Worm (Caenorhabditis elegans) whole organism, L2 larva: ENCODE measurements around the gene Y49F6B.2.
"Not testable (repeated sequence)": the region's sequence is repeated elsewhere in the genome, so short reads cannot be mapped to it uniquely, and the experiment has no call there.

Experiments used
- F13H6.1 ChIP-seq: sonication (generic microtip); optimal IDR thresholded peaks from 2 replicates; lab custom pipeline; 2016; ENCODE audit warnings: missing genetic modification characterization, missing compliant biosample characterization
- R02D3.7 ChIP-seq: fragments of 150-350 bp; optimal IDR thresholded peaks from 2 replicates; lab custom pipeline; 2014; ENCODE audit warnings: missing biosample characterization, missing genetic modification characterization
- Y55F3AM.14 ChIP-seq: fragments of 200-800 bp; sonication (Bioruptor generic); optimal IDR thresholded peaks from 2 replicates; lab custom pipeline; 2018; ENCODE audit warnings: mild to moderate bottlenecking, missing genetic modification characterization, missing compliant biosample characterization
- aly-2 ChIP-seq: fragments of 150-350 bp; optimal IDR thresholded peaks from 2 replicates; lab custom pipeline; 2014; ENCODE audit warnings: missing biosample characterization, missing genetic modification characterization
- ama-1 ChIP-seq: fragments of 150-350 bp; optimal IDR thresholded peaks from 2 replicates; lab custom pipeline; 2018; ENCODE audit warnings: inconsistent platforms
- blmp-1 ChIP-seq: sonication (generic microtip); optimal IDR thresholded peaks from 2 replicates; lab custom pipeline; 2017; ENCODE audit warnings: missing genetic modification characterization, mild to moderate bottlenecking, missing compliant biosample characterization, antibody characterized with exemption, moderate library complexity; ENCODE audit not compliant: insufficient read depth
- ceh-16 ChIP-seq: fragments of 150-350 bp; optimal IDR thresholded peaks from 2 replicates; lab custom pipeline; 2014; ENCODE audit warnings: missing biosample characterization, missing genetic modification characterization
- ceh-82 ChIP-seq: fragments of 150-350 bp; optimal IDR thresholded peaks from 2 replicates; lab custom pipeline; 2014; ENCODE audit warnings: missing biosample characterization, missing genetic modification characterization
- crh-2 ChIP-seq: sonication (generic microtip); optimal IDR thresholded peaks from 2 replicates; lab custom pipeline; 2017; ENCODE audit warnings: missing biosample characterization, missing genetic modification characterization
- dmd-4 ChIP-seq: sonication (generic microtip); optimal IDR thresholded peaks from 2 replicates; lab custom pipeline; 2017; ENCODE audit warnings: missing biosample characterization, missing genetic modification characterization
- elt-1 ChIP-seq: fragments of 150-350 bp; optimal IDR thresholded peaks from 2 replicates; lab custom pipeline; 2014; ENCODE audit warnings: missing biosample characterization, missing genetic modification characterization
- elt-3 ChIP-seq: sonication (generic microtip); optimal IDR thresholded peaks from 2 replicates; lab custom pipeline; 2017; ENCODE audit warnings: missing biosample characterization, missing genetic modification characterization
- fos-1 ChIP-seq: fragments of 150-350 bp; optimal IDR thresholded peaks from 2 replicates; lab custom pipeline; 2014; ENCODE audit warnings: missing biosample characterization, missing genetic modification characterization
- gmeb-1 ChIP-seq: fragments of 150-350 bp; optimal IDR thresholded peaks from 2 replicates; lab custom pipeline; 2014; ENCODE audit warnings: missing biosample characterization, missing genetic modification characterization
- lin-11 ChIP-seq: fragments of 150-350 bp; sonication (generic microtip); optimal IDR thresholded peaks from 2 replicates; lab custom pipeline; 2014; ENCODE audit warnings: missing biosample characterization, missing genetic modification characterization, inconsistent platforms, mixed read lengths
- lin-13 ChIP-seq: fragments of 150-350 bp; optimal IDR thresholded peaks from 2 replicates; lab custom pipeline; 2014; ENCODE audit warnings: missing biosample characterization, missing genetic modification reagents, missing genetic modification characterization
- mab-5 ChIP-seq: fragments of 150-350 bp; optimal IDR thresholded peaks from 2 replicates; lab custom pipeline; 2014; ENCODE audit warnings: missing biosample characterization, missing genetic modification characterization
- mdl-1 ChIP-seq, 2 experiments: fragments of 150-350 bp in 1 of 2; sonication (generic microtip) in 1 of 2; optimal IDR thresholded peaks; 2 replicates each; lab custom pipeline; 2017; ENCODE audit warnings: missing biosample characterization in 2 of 2, missing genetic modification characterization in 2 of 2
- nhr-10 ChIP-seq: sonication (generic microtip); optimal IDR thresholded peaks from 2 replicates; lab custom pipeline; 2017; ENCODE audit warnings: missing biosample characterization, missing genetic modification characterization
- nhr-11 ChIP-seq: fragments of 150-350 bp; optimal IDR thresholded peaks from 2 replicates; lab custom pipeline; 2014; ENCODE audit warnings: missing biosample characterization, missing genetic modification characterization
- nhr-129 ChIP-seq: fragments of 150-350 bp; optimal IDR thresholded peaks from 2 replicates; lab custom pipeline; 2014; ENCODE audit warnings: missing biosample characterization, missing genetic modification characterization
- nhr-21 ChIP-seq: fragments of 150-350 bp; optimal IDR thresholded peaks from 2 replicates; lab custom pipeline; 2014; ENCODE audit warnings: missing biosample characterization, missing genetic modification characterization
- nhr-23 ChIP-seq: fragments of 150-350 bp; optimal IDR thresholded peaks from 2 replicates; lab custom pipeline; 2014; ENCODE audit warnings: missing biosample characterization, missing genetic modification reagents, missing genetic modification characterization
- nhr-237 ChIP-seq: fragments of 150-350 bp; optimal IDR thresholded peaks from 2 replicates; lab custom pipeline; 2014; ENCODE audit warnings: missing biosample characterization, missing genetic modification characterization
- nhr-25 ChIP-seq: fragments of 150-350 bp; sonication (generic microtip); optimal IDR thresholded peaks from 3 replicates; lab custom pipeline; 2014; ENCODE audit warnings: missing biosample characterization, missing genetic modification characterization
- nhr-6 ChIP-seq: fragments of 150-350 bp; optimal IDR thresholded peaks from 2 replicates; lab custom pipeline; 2014; ENCODE audit warnings: missing biosample characterization, missing genetic modification characterization
- peb-1 ChIP-seq: fragments of 150-350 bp; optimal IDR thresholded peaks from 2 replicates; lab custom pipeline; 2014; ENCODE audit warnings: missing biosample characterization, missing genetic modification characterization
- sem-4 ChIP-seq: fragments of 150-350 bp; optimal IDR thresholded peaks from 2 replicates; lab custom pipeline; 2014; ENCODE audit warnings: missing biosample characterization, missing genetic modification reagents, missing genetic modification characterization
- skn-1 ChIP-seq: sonication (generic microtip); optimal IDR thresholded peaks from 2 replicates; lab custom pipeline; 2017; ENCODE audit warnings: missing biosample characterization, missing genetic modification characterization
- sma-3 ChIP-seq: sonication (generic microtip); optimal IDR thresholded peaks from 2 replicates; lab custom pipeline; 2016; ENCODE audit warnings: missing genetic modification reagents, missing genetic modification characterization, missing compliant biosample characterization
- sma-9 ChIP-seq, 2 experiments: fragments of 150-350 bp in 1 of 2; sonication (generic microtip) in 1 of 2; optimal IDR thresholded peaks; 2 replicates each; lab custom pipeline; 2014 to 2016; ENCODE audit warnings: missing genetic modification characterization in 2 of 2, mild to moderate bottlenecking in 1 of 2, missing biosample characterization in 1 of 2, missing compliant biosample characterization in 1 of 2, missing genetic modification reagents in 1 of 2, moderate library complexity in 1 of 2
- unc-62 ChIP-seq: fragments of 150-350 bp; optimal IDR thresholded peaks from 2 replicates; lab custom pipeline; 2014; ENCODE audit warnings: missing biosample characterization, missing genetic modification reagents, missing genetic modification characterization
- ztf-11 ChIP-seq: sonication (generic microtip); optimal IDR thresholded peaks from 2 replicates; lab custom pipeline; 2017; ENCODE audit warnings: missing biosample characterization, missing genetic modification characterization
- ztf-4 ChIP-seq: fragments of 150-350 bp; optimal IDR thresholded peaks from 2 replicates; lab custom pipeline; 2014; ENCODE audit warnings: missing biosample characterization, missing genetic modification characterization

Gene Y49F6B.2

DNA sequence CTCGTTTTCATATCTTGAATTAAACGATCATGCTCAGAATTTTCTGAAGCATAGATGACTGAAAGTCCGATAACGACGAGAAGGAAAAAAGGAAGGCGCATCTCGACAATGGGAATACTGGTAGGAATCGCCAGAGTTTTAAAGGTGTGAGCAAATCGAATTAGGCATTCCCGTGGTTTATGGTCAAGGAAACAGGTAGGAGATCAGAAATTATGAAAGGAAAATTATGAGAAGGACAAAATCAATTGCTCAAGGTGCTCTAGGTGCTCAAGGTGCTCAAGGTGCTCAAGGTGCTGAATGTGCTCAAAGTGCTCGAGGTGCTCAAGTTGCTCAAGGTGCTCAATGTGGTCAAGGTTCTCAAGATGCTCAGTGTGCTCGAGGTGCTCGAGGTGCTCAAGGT is 38.2 kb upstream of the Y49F6B.2 start, which contains the start of gene C16C8.10:
Gene C16C8.10 (minus strand): TSS at position 101 of the 400 bp plus-strand sequence.
- TF ChIP-seq sma-3 (GFP tag; lab: Kevin White, UChicago); aly-2 (tag; lab: Kevin White, UChicago); sma-9 (GFP tag; optimal IDR thresholded peaks at IDR 0.05; lab: Kevin White, UChicago); sma-9 (tag; optimal IDR thresholded peaks at IDR 0.05; lab: Kevin White, UChicago): not testable (repeated sequence)

DNA sequence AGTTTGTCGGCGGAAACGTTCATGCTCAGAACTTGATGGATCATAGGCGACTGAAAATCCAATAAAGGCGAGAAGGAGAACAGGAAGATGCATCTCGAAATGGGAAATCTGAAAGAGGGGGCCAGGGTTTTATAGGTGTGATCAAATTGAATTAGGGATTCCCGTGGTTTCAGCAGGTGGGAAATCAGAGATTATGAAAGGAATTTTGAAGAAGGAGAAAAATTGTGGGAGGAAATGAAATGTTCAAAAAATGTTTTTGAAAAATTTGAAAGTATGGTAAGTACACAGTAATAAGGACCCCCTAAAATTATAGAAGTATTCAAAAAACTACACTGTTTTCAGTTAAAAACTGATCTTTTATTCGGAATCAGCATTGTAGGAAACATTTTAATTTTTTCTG is 32.2 kb upstream of the Y49F6B.2 start, which contains the start of gene Y49F6B.20:
Gene Y49F6B.20 (minus strand): TSS at position 101 of the 400 bp plus-strand sequence.
- TF ChIP-seq mdl-1 (tag; optimal IDR thresholded peaks at IDR 0.05; lab: Kevin White, UChicago) (no peak), nhr-11 (tag; lab: Kevin White, UChicago) (no peak), ceh-82 (no peak), nhr-129 (tag; lab: Kevin White, UChicago) (no peak), sma-3 (GFP tag; lab: Kevin White, UChicago) (no peak), nhr-25 (tag; lab: Kevin White, UChicago) (no peak)
- TF ChIP-seq, all 48 proteins: peak for 0

- TF ChIP-seq dmd-4 (no peak), mab-5 (tag; lab: Kevin White, UChicago) (no peak), fos-1 (tag; lab: Kevin White, UChicago) (no peak)
Measured at ce11 chrII:3471603-3472002, 31.2 kb upstream of the Y49F6B.2 start, which contains the start of gene Y49F6B.13. Y49F6B.13 (minus strand) TSS chrII:3471703.

ce11 chrII:3472316-3472715 is 30.5 kb upstream of the Y49F6B.2 start, which contains the start of gene Y49F6B.12:
Y49F6B.12 (minus strand) TSS chrII:3472416.
- TF ChIP-seq nhr-10 (no peak), ceh-82 (no peak), dmd-4 (no peak), ceh-16 (tag; lab: Kevin White, UChicago) (no peak), gmeb-1 (no peak), unc-62 (GFP tag; lab: Kevin White, UChicago) (no peak), blmp-1 (tag; lab: Kevin White, UChicago) (no peak), ztf-11 (no peak), elt-1 (tag; lab: Kevin White, UChicago) (no peak), ztf-4 (tag; lab: Kevin White, UChicago) (no peak), F13H6.1 (tag; lab: Kevin White, UChicago) (no peak), elt-3 (no peak), peb-1 (tag; lab: Kevin White, UChicago) (no peak), aly-2 (tag; lab: Kevin White, UChicago) (no peak), lin-11 (tag; lab: Kevin White, UChicago) (no peak), sem-4 (tag; lab: Kevin White, UChicago) (no peak), nhr-237 (tag; lab: Kevin White, UChicago) (no peak), lin-13 (GFP tag; lab: Kevin White, UChicago) (no peak), R02D3.7 (tag; lab: Kevin White, UChicago) (no peak)

DNA sequence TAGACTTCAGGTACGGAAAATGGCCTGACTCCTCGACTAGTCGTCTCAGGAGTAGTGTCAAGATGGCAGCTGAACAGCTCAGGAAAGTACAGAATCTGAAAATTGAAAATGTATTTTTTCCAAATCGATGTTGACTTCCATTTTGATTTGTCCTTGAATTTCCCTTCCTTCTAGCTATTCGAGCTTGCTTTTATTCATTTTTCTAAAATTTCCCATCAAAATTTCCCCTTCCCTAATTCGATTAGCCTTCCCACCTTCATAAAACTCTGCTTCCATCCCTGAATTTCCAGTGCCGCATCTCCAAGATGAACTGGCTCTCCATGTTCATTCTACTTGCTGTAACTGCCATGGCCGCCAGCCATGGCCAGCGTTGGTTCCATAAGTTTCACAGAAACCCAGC is 30.0 kb upstream of the Y49F6B.2 start, which contains the start of gene Y49F6B.6:
Gene Y49F6B.6 (plus strand): TSS at position 301 of the 400 bp plus-strand sequence.
- TF ChIP-seq nhr-23 (tag; lab: Kevin White, UChicago) (no peak), skn-1 (tag; lab: Kevin White, UChicago) (no peak), nhr-21 (no peak), sma-3 (GFP tag; lab: Kevin White, UChicago) (no peak), nhr-6 (tag; lab: Kevin White, UChicago) (no peak), aly-2 (tag; lab: Kevin White, UChicago) (no peak), peb-1 (tag; lab: Kevin White, UChicago) (no peak)

DNA sequence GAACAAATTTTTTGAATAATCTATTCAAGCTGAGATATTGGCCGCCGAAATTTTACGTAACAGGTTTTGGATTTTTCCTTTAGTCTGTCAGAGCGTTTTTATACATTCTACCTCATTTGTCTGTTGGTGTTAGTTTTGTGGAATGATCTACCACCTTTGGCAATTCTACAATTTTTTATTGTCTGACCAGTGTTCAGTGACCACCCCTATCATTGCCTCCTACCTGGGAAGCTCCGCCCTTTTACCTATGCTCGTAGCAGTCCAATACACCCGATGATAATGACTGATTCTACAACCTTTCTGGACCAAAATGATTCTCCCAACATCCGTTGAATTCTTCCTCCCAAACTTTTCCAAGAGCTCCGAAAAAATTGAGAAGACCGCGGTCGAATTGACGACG is 29.0 kb upstream of the Y49F6B.2 start, which contains the start of gene sdz-32:
Gene sdz-32 (plus strand): TSS at position 301 of the 400 bp plus-strand sequence.
- TF ChIP-seq ama-1 (lab: Kevin White, UChicago) (no peak), skn-1 (tag; lab: Kevin White, UChicago) (no peak), ceh-16 (tag; lab: Kevin White, UChicago) (no peak), mdl-1 (tag; optimal IDR thresholded peaks at IDR 0.05; lab: Kevin White, UChicago) (no peak), aly-2 (tag; lab: Kevin White, UChicago) (no peak), nhr-25 (tag; lab: Kevin White, UChicago) (no peak), gmeb-1 (no peak), R02D3.7 (tag; lab: Kevin White, UChicago) (no peak), Y55F3AM.14 (GFP tag; lab: Kevin White, UChicago) (no peak), nhr-237 (tag; lab: Kevin White, UChicago) (no peak), crh-2 (tag; lab: Kevin White, UChicago) (no peak), nhr-21 (no peak), dmd-4 (no peak), fos-1 (tag; lab: Kevin White, UChicago) (no peak), sma-3 (GFP tag; lab: Kevin White, UChicago) (no peak)
